Worm (Caenorhabditis elegans) whole organism, L2 larva: Measurements from ENCODE around the gene pdhb-1.

Experiments
- C34F6.9 ChIP-seq: fragments of 150-350 bp; optimal IDR thresholded peaks from 2 replicates; lab custom pipeline; 2014; ENCODE audit warnings: missing biosample characterization, missing genetic modification characterization
- Y55F3AM.14 ChIP-seq: fragments of 200-800 bp; sonication (Bioruptor generic); optimal IDR thresholded peaks from 2 replicates; lab custom pipeline; 2018; ENCODE audit warnings: mild to moderate bottlenecking, missing genetic modification characterization, missing compliant biosample characterization
- ama-1 ChIP-seq: fragments of 150-350 bp; optimal IDR thresholded peaks from 2 replicates; lab custom pipeline; 2018; ENCODE audit warnings: inconsistent platforms
- blmp-1 ChIP-seq: sonication (generic microtip); optimal IDR thresholded peaks from 2 replicates; lab custom pipeline; 2017; ENCODE audit warnings: missing genetic modification characterization, mild to moderate bottlenecking, missing compliant biosample characterization, antibody characterized with exemption, moderate library complexity; ENCODE audit not compliant: insufficient read depth
- ceh-16 ChIP-seq: fragments of 150-350 bp; optimal IDR thresholded peaks from 2 replicates; lab custom pipeline; 2014; ENCODE audit warnings: missing biosample characterization, missing genetic modification characterization
- ceh-82 ChIP-seq: fragments of 150-350 bp; optimal IDR thresholded peaks from 2 replicates; lab custom pipeline; 2014; ENCODE audit warnings: missing biosample characterization, missing genetic modification characterization
- crh-2 ChIP-seq: sonication (generic microtip); optimal IDR thresholded peaks from 2 replicates; lab custom pipeline; 2017; ENCODE audit warnings: missing biosample characterization, missing genetic modification characterization
- egl-27 ChIP-seq: sonication (generic microtip); optimal IDR thresholded peaks from 3 replicates; lab custom pipeline; 2017; ENCODE audit warnings: missing biosample characterization, missing genetic modification reagents, missing genetic modification characterization
- elt-1 ChIP-seq: fragments of 150-350 bp; optimal IDR thresholded peaks from 2 replicates; lab custom pipeline; 2014; ENCODE audit warnings: missing biosample characterization, missing genetic modification characterization
- elt-3 ChIP-seq: sonication (generic microtip); optimal IDR thresholded peaks from 2 replicates; lab custom pipeline; 2017; ENCODE audit warnings: missing biosample characterization, missing genetic modification characterization
- fos-1 ChIP-seq: fragments of 150-350 bp; optimal IDR thresholded peaks from 2 replicates; lab custom pipeline; 2014; ENCODE audit warnings: missing biosample characterization, missing genetic modification characterization
- gmeb-1 ChIP-seq: fragments of 150-350 bp; optimal IDR thresholded peaks from 2 replicates; lab custom pipeline; 2014; ENCODE audit warnings: missing biosample characterization, missing genetic modification characterization
- lin-11 ChIP-seq: fragments of 150-350 bp; sonication (generic microtip); optimal IDR thresholded peaks from 2 replicates; lab custom pipeline; 2014; ENCODE audit warnings: missing biosample characterization, missing genetic modification characterization, inconsistent platforms, mixed read lengths
- lin-13 ChIP-seq: fragments of 150-350 bp; optimal IDR thresholded peaks from 2 replicates; lab custom pipeline; 2014; ENCODE audit warnings: missing biosample characterization, missing genetic modification reagents, missing genetic modification characterization
- lin-39 ChIP-seq: fragments of 150-350 bp; optimal IDR thresholded peaks from 2 replicates; lab custom pipeline; 2014; ENCODE audit warnings: missing biosample characterization, missing genetic modification reagents, missing genetic modification characterization
- lsy-2 ChIP-seq, 2 experiments: fragments of 150-350 bp in 1 of 2; sonication (generic microtip) in 1 of 2; optimal IDR thresholded peaks; 2 replicates each; lab custom pipeline; 2014 to 2017; ENCODE audit warnings: missing biosample characterization in 2 of 2, missing genetic modification characterization in 2 of 2
- mab-5 ChIP-seq: fragments of 150-350 bp; optimal IDR thresholded peaks from 2 replicates; lab custom pipeline; 2014; ENCODE audit warnings: missing biosample characterization, missing genetic modification characterization
- mbf-1 ChIP-seq: sonication (generic microtip); optimal IDR thresholded peaks from 2 replicates; lab custom pipeline; 2017; ENCODE audit warnings: missing biosample characterization, missing genetic modification characterization
- mdl-1 ChIP-seq, 2 experiments: fragments of 150-350 bp in 1 of 2; sonication (generic microtip) in 1 of 2; optimal IDR thresholded peaks; 2 replicates each; lab custom pipeline; 2017; ENCODE audit warnings: missing biosample characterization in 2 of 2, missing genetic modification characterization in 2 of 2
- nhr-10 ChIP-seq: sonication (generic microtip); optimal IDR thresholded peaks from 2 replicates; lab custom pipeline; 2017; ENCODE audit warnings: missing biosample characterization, missing genetic modification characterization
- nhr-12 ChIP-seq: fragments of 150-350 bp; optimal IDR thresholded peaks from 2 replicates; lab custom pipeline; 2014; ENCODE audit warnings: missing biosample characterization, missing genetic modification characterization
- nhr-129 ChIP-seq: fragments of 150-350 bp; optimal IDR thresholded peaks from 2 replicates; lab custom pipeline; 2014; ENCODE audit warnings: missing biosample characterization, missing genetic modification characterization
- nhr-23 ChIP-seq: fragments of 150-350 bp; optimal IDR thresholded peaks from 2 replicates; lab custom pipeline; 2014; ENCODE audit warnings: missing biosample characterization, missing genetic modification reagents, missing genetic modification characterization
- nhr-237 ChIP-seq: fragments of 150-350 bp; optimal IDR thresholded peaks from 2 replicates; lab custom pipeline; 2014; ENCODE audit warnings: missing biosample characterization, missing genetic modification characterization
- nhr-25 ChIP-seq: fragments of 150-350 bp; sonication (generic microtip); optimal IDR thresholded peaks from 3 replicates; lab custom pipeline; 2014; ENCODE audit warnings: missing biosample characterization, missing genetic modification characterization
- nhr-6 ChIP-seq: fragments of 150-350 bp; optimal IDR thresholded peaks from 2 replicates; lab custom pipeline; 2014; ENCODE audit warnings: missing biosample characterization, missing genetic modification characterization
- nhr-77 ChIP-seq: fragments of 150-350 bp; optimal IDR thresholded peaks from 2 replicates; lab custom pipeline; 2014; ENCODE audit warnings: missing biosample characterization, missing genetic modification characterization
- peb-1 ChIP-seq: fragments of 150-350 bp; optimal IDR thresholded peaks from 2 replicates; lab custom pipeline; 2014; ENCODE audit warnings: missing biosample characterization, missing genetic modification characterization
- skn-1 ChIP-seq: sonication (generic microtip); optimal IDR thresholded peaks from 2 replicates; lab custom pipeline; 2017; ENCODE audit warnings: missing biosample characterization, missing genetic modification characterization
- snpc-4 ChIP-seq: fragments of 150-350 bp; optimal IDR thresholded peaks from 2 replicates; lab custom pipeline; 2014; ENCODE audit warnings: missing biosample characterization, missing genetic modification characterization
- unc-39 ChIP-seq: fragments of 150-350 bp; optimal IDR thresholded peaks from 2 replicates; lab custom pipeline; 2014; ENCODE audit warnings: missing biosample characterization, missing genetic modification characterization
- unc-55 ChIP-seq: fragments of 150-350 bp; sonication (generic microtip); optimal IDR thresholded peaks from 3 replicates; lab custom pipeline; 2014; ENCODE audit warnings: missing biosample characterization, missing genetic modification reagents, missing genetic modification characterization
- unc-62 ChIP-seq: fragments of 150-350 bp; optimal IDR thresholded peaks from 2 replicates; lab custom pipeline; 2014; ENCODE audit warnings: missing biosample characterization, missing genetic modification reagents, missing genetic modification characterization
- zag-1 ChIP-seq: fragments of 150-350 bp; optimal IDR thresholded peaks from 2 replicates; lab custom pipeline; 2014; ENCODE audit warnings: missing biosample characterization, missing genetic modification characterization
- ztf-1 ChIP-seq: fragments of 200-800 bp; sonication (Bioruptor generic); conservative IDR thresholded peaks from 2 replicates; pipeline ENCODE4 v1.3.6; 2022; ENCODE audit warnings: missing genetic modification characterization, missing compliant biosample characterization

The pdhb-1 gene

DNA sequence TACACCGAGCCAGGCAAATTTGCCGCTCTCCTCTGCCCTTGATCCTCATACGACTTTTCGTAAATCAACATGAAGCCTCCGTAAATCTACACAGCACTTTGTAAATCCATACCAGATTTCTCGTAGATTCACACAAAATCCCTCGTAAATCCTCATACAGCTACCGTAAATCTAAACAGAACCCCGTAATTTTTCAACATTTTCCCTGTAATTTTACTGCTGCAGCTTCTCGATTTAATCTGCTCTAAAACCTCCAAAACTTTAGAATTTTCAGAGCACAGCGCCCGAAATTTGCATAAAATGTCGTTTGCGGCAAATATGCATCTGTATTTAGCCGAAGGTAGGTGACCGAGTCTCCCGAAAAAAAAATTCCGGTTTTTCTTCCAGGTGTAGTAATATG is 44.7 kb upstream of the pdhb-1 start, which contains the start of gene F42A6.1:
Gene F42A6.1 (plus strand): TSS at position 301 of the 400 bp plus-strand sequence.
- no peak for TF ChIP-seq mdl-1 (tag; optimal IDR thresholded peaks at IDR 0.05; lab: Kevin White, UChicago)
- TF ChIP-seq lin-39 (tag; lab: Kevin White, UChicago), result no peak
- no peak for TF ChIP-seq unc-39
- TF ChIP-seq snpc-4, result no peak
- TF ChIP-seq nhr-237 (tag; lab: Kevin White, UChicago), result no peak
- no peak for TF ChIP-seq peb-1 (tag; lab: Kevin White, UChicago)
- TF ChIP-seq nhr-10 (tag; lab: Kevin White, UChicago), result no peak
- TF ChIP-seq nhr-23 (tag; lab: Kevin White, UChicago), result no peak
- TF ChIP-seq gmeb-1 (tag; lab: Kevin White, UChicago), result no peak
- TF ChIP-seq elt-3 (tag; lab: Kevin White, UChicago), result no peak
- no peak for TF ChIP-seq fos-1 (tag; lab: Kevin White, UChicago)
- TF ChIP-seq ama-1 (lab: Kevin White, UChicago), result no peak
- TF ChIP-seq Y55F3AM.14 (GFP tag; lab: Kevin White, UChicago), result no peak
- TF ChIP-seq lin-11, result no peak
- TF ChIP-seq nhr-12, result no peak
- TF ChIP-seq zag-1 (tag; lab: Kevin White, UChicago), result no peak
- no peak for TF ChIP-seq nhr-77
- TF ChIP-seq mbf-1 (tag; lab: Kevin White, UChicago), result no peak
- TF ChIP-seq nhr-6 (tag; lab: Kevin White, UChicago), result no peak

DNA sequence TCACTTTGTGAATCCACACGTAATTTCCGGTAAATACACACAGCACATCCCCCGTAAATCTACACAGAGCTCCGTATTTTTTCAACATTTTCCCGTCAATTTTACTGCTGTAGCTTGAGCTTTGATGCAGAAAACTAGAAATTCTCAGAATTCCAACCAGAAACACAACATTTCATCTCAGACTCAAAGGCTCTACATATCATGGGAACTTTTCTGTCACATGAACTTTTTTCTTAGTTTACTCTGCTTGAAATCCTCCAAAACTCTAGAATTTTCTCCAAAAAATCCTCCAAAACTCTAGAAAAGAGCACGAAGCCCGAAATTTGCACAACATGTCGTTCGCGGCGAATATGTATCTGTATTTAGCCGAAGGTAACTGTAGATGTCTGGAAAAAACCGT is 36.3 kb upstream of the pdhb-1 start, which contains the start of gene Y55H10A.2:
Gene Y55H10A.2 (plus strand): TSS at position 301 of the 400 bp plus-strand sequence.
- TF ChIP-seq elt-1 (no peak), nhr-10 (tag; lab: Kevin White, UChicago) (no peak), lsy-2 (tag; optimal IDR thresholded peaks at IDR 0.05; lab: Kevin White, UChicago) (no peak), elt-3 (tag; lab: Kevin White, UChicago) (no peak), mdl-1 (tag; optimal IDR thresholded peaks at IDR 0.05; lab: Kevin White, UChicago) (no peak), skn-1 (tag; lab: Kevin White, UChicago) (no peak), egl-27 (tag; lab: Kevin White, UChicago) (no peak), ceh-82 (tag; lab: Kevin White, UChicago) (no peak)

DNA sequence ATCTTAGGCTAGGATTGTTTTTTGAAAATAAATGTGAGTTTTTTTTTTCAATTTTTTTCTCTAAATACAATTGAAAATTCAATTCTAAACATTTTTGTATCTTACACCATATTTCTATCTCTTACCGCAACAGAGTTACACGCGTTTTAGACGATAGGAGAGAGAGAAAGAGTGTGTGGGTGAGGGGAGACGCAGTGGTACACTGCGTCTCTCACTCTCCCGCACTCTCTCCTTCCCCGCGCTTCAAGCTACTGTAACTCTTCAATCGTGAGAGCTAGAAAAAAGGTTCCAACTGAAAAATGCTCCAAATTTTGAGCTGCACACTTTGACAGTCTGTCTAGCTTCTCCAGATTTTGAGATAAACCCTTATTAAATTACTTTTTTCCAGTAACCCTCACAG is 35.7 kb upstream of the pdhb-1 start:
- TF ChIP-seq nhr-10 (tag; lab: Kevin White, UChicago) (no peak), ceh-16 (tag; lab: Kevin White, UChicago) (no peak), lin-13 (no peak), nhr-129 (tag; lab: Kevin White, UChicago) (no peak), unc-39 (no peak), mab-5 (tag; lab: Kevin White, UChicago) (no peak)
- TF ChIP-seq, all 48 proteins: peak for 0

DNA sequence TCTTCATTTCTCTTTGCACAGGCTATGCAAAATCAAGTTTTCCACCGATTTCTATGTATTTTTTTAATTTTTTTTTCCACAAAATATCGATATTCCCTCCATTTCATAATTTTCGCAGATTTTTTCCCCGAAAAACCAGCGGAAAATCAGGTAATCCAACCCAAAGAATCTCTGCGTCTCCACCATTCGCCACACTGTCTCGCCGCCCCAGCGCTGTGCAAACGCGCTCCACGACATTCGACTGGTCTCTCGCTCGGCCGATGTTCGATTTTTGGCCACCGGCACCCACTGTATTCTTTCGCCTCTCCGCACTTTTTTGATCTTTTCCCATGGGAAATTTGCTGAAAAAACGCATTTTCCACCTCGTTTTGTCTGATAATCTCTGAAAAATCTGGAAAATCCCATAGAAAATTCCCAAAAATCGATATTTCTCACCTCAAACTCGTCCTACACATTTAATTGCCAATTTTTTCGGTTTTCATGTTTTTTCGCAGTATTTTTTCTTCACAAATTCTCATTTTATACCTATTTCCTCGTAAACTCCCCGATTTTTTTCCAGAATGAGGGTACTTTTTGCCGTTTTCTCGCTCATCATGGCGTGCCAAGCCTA is 30.7 kb upstream of the pdhb-1 start, which contains the start of gene vha-19:
Gene vha-19 (plus strand): TSS at position 560 of the 610 bp plus-strand sequence.
- TF ChIP-seq nhr-25, result no peak
- TF ChIP-seq crh-2 (tag; lab: Kevin White, UChicago), result peak; percentile 20
- TF ChIP-seq unc-55 (GFP tag; lab: Kevin White, UChicago), result peak; percentile 34
- TF ChIP-seq ztf-1 (GFP tag; lab: Robert Waterston, UW), result no peak
- peak; percentile 8 for TF ChIP-seq fos-1 (tag; lab: Kevin White, UChicago)
- no peak for TF ChIP-seq unc-62 (GFP tag; lab: Kevin White, UChicago)
- TF ChIP-seq C34F6.9 (tag; lab: Kevin White, UChicago), result peak; percentile 11
- no peak for TF ChIP-seq mdl-1 (tag; optimal IDR thresholded peaks at IDR 0.05; lab: Kevin White, UChicago)
- peak in 1 of 2 experiments; percentile 42 for TF ChIP-seq lsy-2 (tag; optimal IDR thresholded peaks at IDR 0.05; lab: Kevin White, UChicago)
- TF ChIP-seq, all 48 proteins: peak for 5

DNA sequence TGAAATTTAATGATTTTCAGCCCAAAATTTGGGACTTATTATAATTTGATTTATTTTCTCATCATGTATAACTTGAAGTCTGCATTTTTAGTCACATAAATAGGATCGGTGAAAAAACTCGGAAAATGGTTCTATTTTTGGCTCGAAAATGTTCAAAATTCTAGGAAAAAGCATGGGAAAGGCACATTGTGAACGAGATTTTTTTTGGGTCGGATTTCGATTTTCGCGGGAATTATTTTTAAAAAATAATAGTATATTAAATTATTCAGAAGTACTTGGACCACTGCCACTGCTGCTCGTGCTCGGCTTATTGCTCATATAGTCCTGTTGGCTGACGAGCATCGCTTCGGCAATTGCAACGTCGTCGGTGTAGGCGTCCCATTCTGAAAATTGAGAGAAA is 26.1 kb upstream of the pdhb-1 start:
- no peak for TF ChIP-seq elt-1
- TF ChIP-seq lin-39 (tag; lab: Kevin White, UChicago), result no peak
- no peak for TF ChIP-seq nhr-12
- peak; percentile 2 for TF ChIP-seq gmeb-1 (tag; lab: Kevin White, UChicago)
- no peak for TF ChIP-seq blmp-1 (tag; lab: Kevin White, UChicago)
